Worm (Caenorhabditis elegans): ENCODE data around the gene K08D8.10.

Gene K08D8.10

ce11 chrIV:12879557-12879956, 20.8 kb upstream of the K08D8.10 start, which contains the start of gene ZK896.5:
TSS of gene ZK896.5 (minus strand) at chrIV:12879645.
- TF ChIP-seq pha-4 (tag; optimal IDR thresholded peaks at IDR 0.05) (no peak), madf-2 (tag; optimal IDR thresholded peaks at IDR 0.05) (no peak), che-1 (tag; optimal IDR thresholded peaks at IDR 0.05) (no peak), nhr-232 (tag; optimal IDR thresholded peaks at IDR 0.05) (no peak), fkh-10 (GFP tag; optimal IDR thresholded peaks at IDR 0.05) (no peak), ceh-2 (tag; optimal IDR thresholded peaks at IDR 0.05) (no peak), tbx-2 (tag; optimal IDR thresholded peaks at IDR 0.05) (no peak), elt-2 (tag; optimal IDR thresholded peaks at IDR 0.05) (peak; percentile 3)

- no peak for TF ChIP-seq sox-2 (GFP tag; IDR thresholded peaks at IDR 0.05)
- TF ChIP-seq ama-1 (optimal IDR thresholded peaks at IDR 0.05): no peak
- no peak for TF ChIP-seq fkh-6 (tag; optimal IDR thresholded peaks at IDR 0.05)
- no peak for TF ChIP-seq ceh-24 (tag; optimal IDR thresholded peaks at IDR 0.05)
- TF ChIP-seq gmeb-2 (tag; optimal IDR thresholded peaks at IDR 0.05): no peak
- no peak for TF ChIP-seq unc-42 (tag; optimal IDR thresholded peaks at IDR 0.05)
- no peak for TF ChIP-seq ceh-45 (GFP tag; IDR thresholded peaks at IDR 0.05)
- TF ChIP-seq pha-2 (tag; optimal IDR thresholded peaks at IDR 0.05): no peak
- TF ChIP-seq eyg-1 (tag; optimal IDR thresholded peaks at IDR 0.05): no peak
- no peak for TF ChIP-seq fax-1 (tag; optimal IDR thresholded peaks at IDR 0.05)
- no peak for TF ChIP-seq C08G9.2 (tag; optimal IDR thresholded peaks at IDR 0.05)
- TF ChIP-seq pax-1 (tag; optimal IDR thresholded peaks at IDR 0.05): no peak
- no peak for TF ChIP-seq hlh-30 (tag; optimal IDR thresholded peaks at IDR 0.05; ENCODE audit: insufficient read depth)
- TF ChIP-seq tbx-7 (tag; optimal IDR thresholded peaks at IDR 0.05): no peak
Observed at ce11 chrIV:12883190-12883589, 17.2 kb upstream of the K08D8.10 start, which contains the start of gene ZK896.4. TSS of gene ZK896.4 (minus strand) at chrIV:12883290.

- no peak for TF ChIP-seq mec-3 (tag; optimal IDR thresholded peaks at IDR 0.05; ENCODE audit: borderline replicate concordance)
- no peak for TF ChIP-seq F13H6.1 (tag; optimal IDR thresholded peaks at IDR 0.05)
- no peak for TF ChIP-seq unc-42 (tag; optimal IDR thresholded peaks at IDR 0.05)
- TF ChIP-seq ceh-18 (tag; optimal IDR thresholded peaks at IDR 0.05): no peak
- no peak for TF ChIP-seq odd-2 (tag; optimal IDR thresholded peaks at IDR 0.05)
- no peak for TF ChIP-seq syd-9 (tag; optimal IDR thresholded peaks at IDR 0.05)
- TF ChIP-seq pros-1 (tag; optimal IDR thresholded peaks at IDR 0.05): no peak
- no peak for TF ChIP-seq che-1 (tag; optimal IDR thresholded peaks at IDR 0.05)
- no peak for TF ChIP-seq ama-1 (optimal IDR thresholded peaks at IDR 0.05)
- no peak for TF ChIP-seq hlh-8 (tag; optimal IDR thresholded peaks at IDR 0.05)
- no peak for TF ChIP-seq dmd-4 (tag; optimal IDR thresholded peaks at IDR 0.05; ENCODE audit: borderline replicate concordance)
- TF ChIP-seq sox-4 (tag; optimal IDR thresholded peaks at IDR 0.05): no peak
- no peak for TF ChIP-seq nhr-11 (tag; optimal IDR thresholded peaks at IDR 0.05)
- TF ChIP-seq ceh-24 (tag; optimal IDR thresholded peaks at IDR 0.05): no peak
- TF ChIP-seq ceh-45 (GFP tag; IDR thresholded peaks at IDR 0.05): no peak
- no peak for TF ChIP-seq fkh-10 (GFP tag; optimal IDR thresholded peaks at IDR 0.05)
- TF ChIP-seq hlh-15 (tag; optimal IDR thresholded peaks at IDR 0.05): no peak
- TF ChIP-seq dve-1 (tag; optimal IDR thresholded peaks at IDR 0.05): no peak
- TF ChIP-seq hlh-13 (GFP tag; optimal IDR thresholded peaks at IDR 0.05): no peak
Observed at ce11 chrIV:12886012-12886411, 14.4 kb upstream of the K08D8.10 start.

- peak; percentile 4 for TF ChIP-seq elt-2 (tag; optimal IDR thresholded peaks at IDR 0.05)
- no peak for TF ChIP-seq ceh-48 (tag; optimal IDR thresholded peaks at IDR 0.05)
- no peak for TF ChIP-seq hlh-13 (GFP tag; optimal IDR thresholded peaks at IDR 0.05)
- no peak for TF ChIP-seq ceh-18 (tag; optimal IDR thresholded peaks at IDR 0.05)
- TF ChIP-seq pqm-1 (tag; optimal IDR thresholded peaks at IDR 0.05): no peak
- TF ChIP-seq ref-2 (tag; optimal IDR thresholded peaks at IDR 0.05): no peak
- TF ChIP-seq syd-9 (tag; optimal IDR thresholded peaks at IDR 0.05): no peak
- no peak for TF ChIP-seq ceh-22 (tag; optimal IDR thresholded peaks at IDR 0.05)
Observed at ce11 chrIV:12890445-12890844, 9.9 kb upstream of the K08D8.10 start, which contains the start of gene K08D8.6. TSS of gene K08D8.6 (minus strand) at chrIV:12890508.

Data from whole organism, late embryonic.